Fruit fly (Drosophila melanogaster): ENCODE measurements around the gene Prp39.

- no peak for TF ChIP-seq CG8478 (optimal IDR thresholded peaks at IDR 0.05)
- TF ChIP-seq CTCF (optimal IDR thresholded peaks at IDR 0.05): no peak
Observed at dm6 chr3R:28811677-28812465, at the start of gene Prp39.
